Fruit fly (Drosophila melanogaster): ENCODE data around the gene Cpr76Bd.
A peak's percentile ranks its signal among the peaks of the same experiment; 100 is the strongest.

Gene Cpr76Bd

DNA sequence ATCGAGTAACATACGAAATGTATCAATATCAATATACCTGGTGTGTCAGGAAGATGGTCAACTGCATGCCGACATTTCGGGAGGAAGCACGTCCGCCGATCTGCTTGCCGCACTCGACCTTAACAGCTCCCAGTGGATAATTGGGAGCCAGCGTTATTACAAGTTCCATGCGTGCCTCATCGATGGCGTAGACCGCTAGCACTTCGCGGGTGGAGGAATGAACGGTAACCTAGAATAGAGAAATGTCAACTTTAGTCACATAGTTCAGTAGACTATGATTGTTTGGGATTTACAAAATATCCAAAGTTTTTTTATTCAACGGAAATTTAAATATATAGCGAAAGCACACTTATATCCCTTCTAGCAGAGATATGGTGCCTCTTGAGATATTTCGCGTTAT is 12.3 kb downstream of the Cpr76Bd start, which contains the start of the genes CG46435 and Rcd7:
Gene CG46435, plus strand, starts transcription at position 301 of the 400 bp plus-strand sequence.
Gene Rcd7, plus strand, starts transcription at position 301 of the 400 bp plus-strand sequence.
- TF ChIP-seq gt (GFP tag; IDR thresholded peaks at IDR 0.05) (no peak), NfI (GFP tag; optimal IDR thresholded peaks at IDR 0.05) (no peak), CG17328 (GFP tag; IDR thresholded peaks at IDR 0.05) (no peak), chinmo (GFP tag; IDR thresholded peaks at IDR 0.05; ENCODE audit: partially characterized antibody) (no peak), shn (GFP tag; optimal IDR thresholded peaks at IDR 0.05) (no peak), Dll (GFP tag; IDR thresholded peaks at IDR 0.05; ENCODE audit: partially characterized antibody) (no peak), insv (GFP tag; optimal IDR thresholded peaks at IDR 0.05) (no peak), zen (tag; optimal IDR thresholded peaks at IDR 0.05) (no peak), CG2120 (GFP tag; optimal IDR thresholded peaks at IDR 0.05) (no peak), lov (optimal IDR thresholded peaks at IDR 0.05) (no peak), lov (GFP tag; IDR thresholded peaks at IDR 0.05) (no peak), CG9437 (GFP tag; optimal IDR thresholded peaks at IDR 0.05) (no peak), Kr (GFP tag; optimal IDR thresholded peaks at IDR 0.05) (no peak)

DNA sequence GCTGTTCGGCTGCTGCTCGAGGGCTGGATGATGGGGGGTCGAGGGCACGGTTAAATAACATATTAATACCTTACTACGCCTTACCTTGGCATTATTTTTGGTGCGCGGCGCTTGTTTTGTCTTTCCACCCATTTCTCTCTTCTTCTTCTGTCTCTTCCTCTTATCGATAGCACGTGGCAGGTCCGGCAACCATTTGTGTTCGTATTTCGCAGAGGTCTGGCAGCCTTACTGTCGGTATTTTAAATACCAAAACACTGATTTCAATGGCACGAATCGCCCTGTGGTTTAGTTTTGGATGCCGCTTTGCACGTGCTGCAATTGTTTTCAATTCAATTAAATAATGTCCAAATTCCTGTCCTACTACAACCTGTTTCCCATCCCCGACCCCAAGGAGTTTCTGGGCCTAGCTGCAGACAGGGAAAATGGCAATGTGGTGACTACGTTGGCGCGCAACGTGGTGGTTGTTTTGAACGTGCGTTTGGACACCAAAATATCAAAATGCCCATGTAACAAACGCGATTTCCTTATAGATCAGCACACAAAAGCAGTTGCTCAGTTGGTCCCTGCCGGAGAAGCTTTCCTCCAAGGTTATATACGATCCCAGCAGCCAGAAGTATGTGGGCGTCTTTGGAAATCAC is 19.7 kb downstream of the Cpr76Bd start, which contains the start of the genes Ltn1 and CG9300:
Gene Ltn1, minus strand, starts transcription at position 155 of the 638 bp plus-strand sequence.
Gene CG9300, plus strand, starts transcription at position 285 of the 638 bp plus-strand sequence.
- peak; percentile 44 for TF ChIP-seq Xrp1 (GFP tag; IDR thresholded peaks at IDR 0.05)
- peak; percentile 61 for TF ChIP-seq ewg (GFP tag; optimal IDR thresholded peaks at IDR 0.05)
- TF ChIP-seq CrebB (tag; optimal IDR thresholded peaks at IDR 0.05): peak; percentile 41
- TF ChIP-seq CG7839 (tag; optimal IDR thresholded peaks at IDR 0.05): no peak
- peak; percentile 12; the same call in 2 of the 3 replicates for TF ChIP-seq zen2 (GFP tag; IDR thresholded peaks at IDR 0.05; ENCODE audit: partially characterized antibody)
- TF ChIP-seq chinmo (GFP tag; IDR thresholded peaks at IDR 0.05; ENCODE audit: partially characterized antibody): no peak
- TF ChIP-seq slbo (GFP tag; IDR thresholded peaks at IDR 0.05): peak; percentile 25; the same call in 1 of the 2 replicates
- no peak for TF ChIP-seq CG12219 (GFP tag; optimal IDR thresholded peaks at IDR 0.05)
- no peak for TF ChIP-seq CG14965 (GFP tag; optimal IDR thresholded peaks at IDR 0.05; ENCODE audit: borderline replicate concordance)
- peak; percentile 5 for TF ChIP-seq CG10654 (GFP tag; optimal IDR thresholded peaks at IDR 0.05)
- TF ChIP-seq CG7987 (GFP tag; optimal IDR thresholded peaks at IDR 0.05): peak; percentile 55
- TF ChIP-seq CG2202 (tag; optimal IDR thresholded peaks at IDR 0.05): no peak
- peak; percentile 81; the same call in 1 of the 3 replicates for TF ChIP-seq ci (GFP tag; IDR thresholded peaks at IDR 0.05)
- TF ChIP-seq yki (optimal IDR thresholded peaks at IDR 0.05): no peak
- TF ChIP-seq CG11093 (GFP tag; IDR thresholded peaks at IDR 0.05): no peak
- TF ChIP-seq CG11560 (tag; IDR thresholded peaks at IDR 0.05): no peak
- TF ChIP-seq Dfd (GFP tag; optimal IDR thresholded peaks at IDR 0.05): no peak
- TF ChIP-seq Gug (GFP tag; IDR thresholded peaks at IDR 0.05): no peak
- TF ChIP-seq prd (optimal IDR thresholded peaks at IDR 0.05): no peak
- peak; percentile 33; the same call in 1 of the 3 replicates for TF ChIP-seq prd (GFP tag; IDR thresholded peaks at IDR 0.05)
- TF ChIP-seq exex (tag; optimal IDR thresholded peaks at IDR 0.05): no peak
- no peak for TF ChIP-seq gsb (GFP tag; IDR thresholded peaks at IDR 0.05)
- no peak for TF ChIP-seq CG9876 (GFP tag; optimal IDR thresholded peaks at IDR 0.05)
- no peak for TF ChIP-seq Deaf1 (tag; optimal IDR thresholded peaks at IDR 0.05)
- peak; percentile 39 for TF ChIP-seq Hey (tag; optimal IDR thresholded peaks at IDR 0.05)
- no peak for TF ChIP-seq CG13296 (GFP tag; optimal IDR thresholded peaks at IDR 0.05)
- TF ChIP-seq MTF-1 (GFP tag; optimal IDR thresholded peaks at IDR 0.05; ENCODE audit: borderline replicate concordance): no peak
- no peak for TF ChIP-seq CG8944 (GFP tag; optimal IDR thresholded peaks at IDR 0.05)
- no peak for TF ChIP-seq Kr (GFP tag; optimal IDR thresholded peaks at IDR 0.05)
- peak; percentile 100 for TF ChIP-seq CG6254 (GFP tag; optimal IDR thresholded peaks at IDR 0.05)
- TF ChIP-seq CG13775 (GFP tag; optimal IDR thresholded peaks at IDR 0.05): peak; percentile 0
- TF ChIP-seq CG8478 (optimal IDR thresholded peaks at IDR 0.05): no peak
- TF ChIP-seq dm (GFP tag; optimal IDR thresholded peaks at IDR 0.05): peak; percentile 99
- no peak for TF ChIP-seq CG12744 (GFP tag; optimal IDR thresholded peaks at IDR 0.05)
- peak; percentile 76 for TF ChIP-seq trem (tag; optimal IDR thresholded peaks at IDR 0.05)
- TF ChIP-seq grau (tag; optimal IDR thresholded peaks at IDR 0.05): no peak
- TF ChIP-seq emc (GFP tag; optimal IDR thresholded peaks at IDR 0.05): no peak
- peak; percentile 81 for TF ChIP-seq stwl (tag; optimal IDR thresholded peaks at IDR 0.05)
- TF ChIP-seq hth (optimal IDR thresholded peaks at IDR 0.05): no peak
